Worm (Caenorhabditis elegans) whole organism, late embryonic: ENCODE data around the gene fbxa-155.
"Not testable (repeated sequence)": the region's sequence is repeated elsewhere in the genome, so short reads cannot be mapped to it uniquely, and the experiment has no call there.

Experiments
- ama-1 ChIP-seq: fragments of 150-350 bp; optimal IDR thresholded peaks from 2 replicates; lab custom pipeline; 2014
- ceh-9 ChIP-seq: sonication (generic microtip); optimal IDR thresholded peaks from 2 replicates; lab custom pipeline; 2016; ENCODE audit warnings: mild to moderate bottlenecking, missing genetic modification characterization, inconsistent platforms, missing compliant biosample characterization
- fkh-10 ChIP-seq: fragments of 150-350 bp; optimal IDR thresholded peaks from 2 replicates; lab custom pipeline; 2014; ENCODE audit warnings: missing biosample characterization, missing genetic modification reagents, missing genetic modification characterization
- pqm-1 ChIP-seq: sonication (generic microtip); optimal IDR thresholded peaks from 2 replicates; lab custom pipeline; 2016; ENCODE audit warnings: missing genetic modification characterization, missing compliant biosample characterization
- pros-1 ChIP-seq: fragments of 150-350 bp; optimal IDR thresholded peaks from 2 replicates; lab custom pipeline; 2014; ENCODE audit warnings: missing biosample characterization, missing genetic modification reagents, missing genetic modification characterization
- sox-2 ChIP-seq: fragments of 200-800 bp; sonication (Bioruptor generic); IDR thresholded peaks from 2 replicates; pipeline ENCODE4 v1.3.6; 2022; ENCODE audit warnings: missing genetic modification reagents, missing genetic modification characterization, missing compliant biosample characterization

DNA sequence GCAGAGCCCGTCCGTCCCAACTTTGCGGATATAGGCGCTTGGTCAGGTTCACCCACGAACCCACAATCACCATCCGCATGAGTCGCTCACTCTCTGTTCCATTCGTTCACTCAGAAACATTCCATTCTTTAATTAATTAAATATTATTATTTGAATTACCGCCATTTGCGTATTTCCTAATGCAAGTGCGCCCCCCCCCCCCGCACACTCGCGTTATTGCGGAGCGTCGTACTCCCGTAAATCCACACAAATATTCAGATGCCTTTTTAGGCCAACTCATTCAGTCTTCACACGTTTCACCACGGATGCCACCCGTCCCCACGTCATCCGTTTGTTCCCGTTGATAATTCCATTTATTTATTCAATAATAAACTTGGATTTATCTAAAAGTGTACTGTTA is 40.3 kb upstream of the fbxa-155 start, which contains the start of gene T16G12.3:
- TF ChIP-seq fkh-10; pqm-1 (tag; lab: Kevin White, UChicago); sox-2 (GFP tag; lab: Robert Waterston, UW); pros-1 (tag; lab: Kevin White, UChicago); ceh-9 (tag; lab: Kevin White, UChicago); ama-1 (lab: Kevin White, UChicago): not testable (repeated sequence)
